Worm (Caenorhabditis elegans): Measurements from ENCODE around the gene T01C4.8.

Gene T01C4.8

DNA sequence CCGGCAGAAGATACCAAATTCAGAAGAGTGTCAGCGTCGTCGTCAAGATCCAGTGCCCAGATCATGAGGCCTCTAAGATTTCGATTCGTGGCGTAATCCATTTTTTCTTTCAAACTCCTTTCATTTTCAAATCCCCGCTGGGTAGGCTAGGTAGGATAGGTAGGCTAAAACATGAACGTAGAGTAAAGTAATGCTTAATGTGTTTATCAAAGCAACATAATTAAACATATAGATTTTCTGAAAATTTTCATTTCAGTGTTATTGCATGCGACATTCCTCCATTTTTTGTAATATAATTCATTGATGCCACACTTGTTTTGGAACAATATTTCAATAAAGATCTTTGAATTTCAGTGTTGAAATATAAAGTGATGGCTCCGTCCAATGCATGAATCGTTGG is at the start of gene T01C4.8:
Gene T01C4.8, minus strand, starts transcription at position 101 of the 400 bp plus-strand sequence.
- TF ChIP-seq pha-4 (tag; optimal IDR thresholded peaks at IDR 0.05) (no peak), fkh-2 (tag; optimal IDR thresholded peaks at IDR 0.05) (no peak), ztf-4 (tag; optimal IDR thresholded peaks at IDR 0.05) (no peak), egl-27 (tag; optimal IDR thresholded peaks at IDR 0.05) (no peak), sea-2 (GFP tag; optimal IDR thresholded peaks at IDR 0.05) (no peak), nhr-237 (tag; optimal IDR thresholded peaks at IDR 0.05) (no peak), egl-5 (tag; optimal IDR thresholded peaks at IDR 0.05) (no peak), zag-1 (tag; optimal IDR thresholded peaks at IDR 0.05) (no peak), aly-2 (tag; optimal IDR thresholded peaks at IDR 0.05) (no peak), ama-1 (optimal IDR thresholded peaks at IDR 0.05) (no peak), nhr-77 (tag; optimal IDR thresholded peaks at IDR 0.05) (no peak), unc-39 (tag; optimal IDR thresholded peaks at IDR 0.05) (no peak), ceh-28 (tag; optimal IDR thresholded peaks at IDR 0.05) (no peak), mdl-1 (tag; optimal IDR thresholded peaks at IDR 0.05) (no peak), unc-62 (GFP tag; optimal IDR thresholded peaks at IDR 0.05) (no peak), nhr-76 (tag; optimal IDR thresholded peaks at IDR 0.05) (no peak)

DNA sequence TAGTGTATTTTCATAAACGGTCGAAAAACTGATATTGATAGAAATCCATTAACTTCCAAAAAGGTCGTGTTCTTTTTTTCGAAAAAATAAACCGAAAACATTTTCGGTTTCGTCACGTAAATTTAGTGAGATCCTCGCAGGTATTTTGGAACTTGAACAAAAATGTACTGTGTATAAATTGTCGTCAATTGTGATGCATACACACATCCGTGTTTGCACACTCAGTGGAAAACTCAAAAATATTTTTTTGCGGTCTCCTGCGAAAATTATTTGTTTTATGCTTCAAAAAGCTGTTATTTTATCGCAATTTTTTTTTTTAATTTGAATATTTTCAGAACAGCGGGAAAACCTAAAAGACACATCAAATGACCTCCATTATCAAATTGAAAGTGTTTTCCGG is 49.5 kb upstream of the T01C4.8 start, which contains the start of gene cpsf-2:
Gene cpsf-2, plus strand, starts transcription at position 330 of the 400 bp plus-strand sequence.
- no peak for TF ChIP-seq pha-4 (tag; optimal IDR thresholded peaks at IDR 0.05)
- TF ChIP-seq nfya-1 (tag; optimal IDR thresholded peaks at IDR 0.05; ENCODE audit: insufficient read depth): peak; percentile 14
- TF ChIP-seq hmg-11 (tag; optimal IDR thresholded peaks at IDR 0.05): peak; percentile 60

DNA sequence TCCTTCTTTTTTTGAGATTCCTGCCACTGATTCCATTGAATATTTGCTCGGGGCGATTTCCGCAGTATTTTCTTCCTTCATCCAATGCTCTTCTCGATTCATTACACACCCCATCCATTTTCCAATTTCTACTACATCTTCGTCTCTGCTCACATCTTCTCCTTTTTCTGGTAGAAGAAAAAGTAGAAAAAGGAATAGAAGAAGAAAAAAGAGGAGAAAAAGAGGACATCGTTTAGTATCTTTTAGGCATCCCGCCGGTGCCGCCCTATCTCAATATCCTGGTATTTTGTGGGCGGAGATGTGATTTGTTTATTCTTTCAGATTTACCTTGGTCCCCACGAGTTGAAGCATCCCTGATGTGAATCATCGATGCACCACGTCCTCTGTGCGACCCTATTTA is 45.8 kb upstream of the T01C4.8 start, which contains the start of gene lgc-39:
Gene lgc-39, plus strand, starts transcription at position 301 of the 400 bp plus-strand sequence.
- no peak for TF ChIP-seq elt-2 (tag; optimal IDR thresholded peaks at IDR 0.05)
- TF ChIP-seq elt-3 (tag; optimal IDR thresholded peaks at IDR 0.05): no peak
- TF ChIP-seq aly-2 (tag; optimal IDR thresholded peaks at IDR 0.05): no peak
- no peak for TF ChIP-seq ceh-9 (tag; optimal IDR thresholded peaks at IDR 0.05)
- no peak for TF ChIP-seq sea-2 (GFP tag; optimal IDR thresholded peaks at IDR 0.05)
- TF ChIP-seq daf-12 (tag; optimal IDR thresholded peaks at IDR 0.05): no peak
- TF ChIP-seq fkh-10 (GFP tag; optimal IDR thresholded peaks at IDR 0.05): no peak
- no peak for TF ChIP-seq nhr-12 (tag; optimal IDR thresholded peaks at IDR 0.05)
- TF ChIP-seq lsy-12 (tag; optimal IDR thresholded peaks at IDR 0.05): no peak
- no peak for TF ChIP-seq unc-62 (GFP tag; optimal IDR thresholded peaks at IDR 0.05)
- TF ChIP-seq egl-27 (tag; optimal IDR thresholded peaks at IDR 0.05): no peak
- TF ChIP-seq skn-1 (tag; optimal IDR thresholded peaks at IDR 0.05): no peak
- TF ChIP-seq pha-4 (tag; optimal IDR thresholded peaks at IDR 0.05): no peak

DNA sequence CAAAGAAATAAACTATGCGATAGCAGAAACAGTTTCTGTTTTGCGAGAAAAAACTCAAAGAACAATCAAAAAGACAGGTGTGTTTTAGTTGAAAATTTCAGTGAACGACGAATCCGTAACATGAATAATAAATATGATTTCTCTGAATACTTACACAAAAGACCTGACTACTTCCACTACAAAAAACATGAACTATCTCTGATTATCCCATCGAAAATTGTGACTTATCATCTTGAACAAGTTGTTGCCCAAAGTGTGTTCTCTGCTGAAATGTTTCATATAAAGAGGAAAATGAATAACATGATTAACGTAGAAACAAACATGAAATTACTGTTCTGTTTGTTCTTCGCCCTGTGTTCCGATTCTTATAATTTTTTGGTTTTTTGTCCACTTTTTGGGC is 37.3 kb upstream of the T01C4.8 start, which contains the start of gene ugt-36:
Gene ugt-36, plus strand, starts transcription at position 301 of the 400 bp plus-strand sequence.
- TF ChIP-seq snpc-4 (tag; optimal IDR thresholded peaks at IDR 0.05) (no peak), lin-39 (tag; optimal IDR thresholded peaks at IDR 0.05) (no peak), daf-12 (tag; optimal IDR thresholded peaks at IDR 0.05) (no peak), nhr-25 (tag; optimal IDR thresholded peaks at IDR 0.05) (no peak), mdl-1 (tag; optimal IDR thresholded peaks at IDR 0.05) (no peak), sea-2 (GFP tag; optimal IDR thresholded peaks at IDR 0.05) (no peak), lsy-12 (tag; optimal IDR thresholded peaks at IDR 0.05) (no peak), R02D3.7 (tag; optimal IDR thresholded peaks at IDR 0.05) (no peak), nfya-1 (tag; optimal IDR thresholded peaks at IDR 0.05; ENCODE audit: insufficient read depth) (no peak), ceh-28 (tag; optimal IDR thresholded peaks at IDR 0.05) (no peak), zag-1 (tag; optimal IDR thresholded peaks at IDR 0.05) (no peak), aly-2 (tag; optimal IDR thresholded peaks at IDR 0.05) (no peak), jun-1 (tag; optimal IDR thresholded peaks at IDR 0.05) (no peak), nhr-23 (tag; optimal IDR thresholded peaks at IDR 0.05) (no peak), elt-1 (tag; optimal IDR thresholded peaks at IDR 0.05) (no peak), unc-62 (GFP tag; optimal IDR thresholded peaks at IDR 0.05) (no peak), fkh-2 (tag; optimal IDR thresholded peaks at IDR 0.05) (no peak), eor-1 (tag; optimal IDR thresholded peaks at IDR 0.05) (no peak), ama-1 (optimal IDR thresholded peaks at IDR 0.05) (no peak)

DNA sequence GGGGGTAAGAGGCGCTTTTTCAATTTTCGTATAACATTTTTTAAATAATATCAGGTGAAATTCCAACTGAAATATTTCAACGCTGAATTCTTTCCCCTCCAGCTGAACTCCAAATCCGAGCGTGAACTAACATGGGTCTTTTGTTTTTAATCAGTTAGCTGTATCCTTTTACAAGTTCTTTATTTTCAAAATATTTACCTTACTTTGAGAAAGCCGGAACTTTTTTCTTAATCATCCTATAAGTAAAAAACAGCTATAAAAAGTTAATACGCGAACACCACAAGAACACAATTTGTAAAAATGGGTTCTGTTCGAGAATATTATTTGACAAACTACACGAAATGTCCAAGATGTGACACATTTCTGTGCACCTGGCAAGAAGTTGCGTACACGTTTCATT is 34.9 kb upstream of the T01C4.8 start, which contains the start of gene srh-83:
Gene srh-83, plus strand, starts transcription at position 301 of the 400 bp plus-strand sequence.
- TF ChIP-seq lin-39 (tag; optimal IDR thresholded peaks at IDR 0.05) (no peak), ztf-4 (tag; optimal IDR thresholded peaks at IDR 0.05) (no peak), nhr-12 (tag; optimal IDR thresholded peaks at IDR 0.05) (no peak), mdl-1 (tag; optimal IDR thresholded peaks at IDR 0.05) (no peak), nhr-28 (tag; optimal IDR thresholded peaks at IDR 0.05) (no peak), nhr-43 (tag; optimal IDR thresholded peaks at IDR 0.05; ENCODE audit: poor library complexity, severe bottlenecking) (no peak), fkh-10 (GFP tag; optimal IDR thresholded peaks at IDR 0.05) (no peak), nhr-76 (tag; optimal IDR thresholded peaks at IDR 0.05) (no peak), zag-1 (tag; optimal IDR thresholded peaks at IDR 0.05) (no peak), nhr-67 (tag; optimal IDR thresholded peaks at IDR 0.05) (no peak), elt-1 (tag; optimal IDR thresholded peaks at IDR 0.05) (no peak), ceh-9 (tag; optimal IDR thresholded peaks at IDR 0.05) (no peak), tbx-2 (tag; optimal IDR thresholded peaks at IDR 0.05) (no peak), egl-5 (tag; optimal IDR thresholded peaks at IDR 0.05) (no peak), nhr-25 (tag; optimal IDR thresholded peaks at IDR 0.05) (no peak), egl-27 (tag; optimal IDR thresholded peaks at IDR 0.05) (no peak), nfya-1 (tag; optimal IDR thresholded peaks at IDR 0.05; ENCODE audit: insufficient read depth) (no peak), ceh-82 (tag; optimal IDR thresholded peaks at IDR 0.05) (no peak)

Data from whole organism, L3 larva.